Worm (Caenorhabditis elegans) whole organism, L4/young adult: ENCODE data around the gene dcap-1.
A peak's percentile ranks its signal among the peaks of the same experiment; 100 is the strongest.
"Not testable (repeated sequence)": the region's sequence is repeated elsewhere in the genome, so short reads cannot be mapped to it uniquely, and the experiment has no call there.

Experiments
- W03F9.2 ChIP-seq: fragments of 150-350 bp; optimal IDR thresholded peaks from 2 replicates; lab custom pipeline; 2014; ENCODE audit warnings: missing biosample characterization, missing genetic modification characterization
- dao-5 ChIP-seq: sonication (generic microtip); optimal IDR thresholded peaks from 2 replicates; lab custom pipeline; 2016; ENCODE audit warnings: missing genotype, missing genetic modification characterization, moderate library complexity, missing compliant biosample characterization
- him-1 ChIP-seq: sonication (generic microtip); optimal IDR thresholded peaks from 2 replicates; lab custom pipeline; 2016; ENCODE audit warnings: missing genotype, missing genetic modification reagents, missing genetic modification characterization, missing compliant biosample characterization

The dcap-1 gene

ce11 chrIV:1056263-1056942, 1.8 kb upstream of the dcap-1 start, which contains the start of the genes Y55F3AM.13 and mrps-25:
Y55F3AM.13 (minus strand) TSS chrIV:1056313.
mrps-25 (plus strand) TSS chrIV:1056892.
- TF ChIP-seq W03F9.2 (tag; lab: Kevin White, UChicago) (no peak), him-1 (tag; lab: Kevin White, UChicago) (no peak), dao-5 (tag; lab: Kevin White, UChicago) (no peak)

ce11 chrIV:1055734-1056133, 1.1 kb upstream of the dcap-1 start:
- TF ChIP-seq him-1 (tag; lab: Kevin White, UChicago) (no peak), W03F9.2 (tag; lab: Kevin White, UChicago) (no peak), dao-5 (tag; lab: Kevin White, UChicago) (no peak)

DNA sequence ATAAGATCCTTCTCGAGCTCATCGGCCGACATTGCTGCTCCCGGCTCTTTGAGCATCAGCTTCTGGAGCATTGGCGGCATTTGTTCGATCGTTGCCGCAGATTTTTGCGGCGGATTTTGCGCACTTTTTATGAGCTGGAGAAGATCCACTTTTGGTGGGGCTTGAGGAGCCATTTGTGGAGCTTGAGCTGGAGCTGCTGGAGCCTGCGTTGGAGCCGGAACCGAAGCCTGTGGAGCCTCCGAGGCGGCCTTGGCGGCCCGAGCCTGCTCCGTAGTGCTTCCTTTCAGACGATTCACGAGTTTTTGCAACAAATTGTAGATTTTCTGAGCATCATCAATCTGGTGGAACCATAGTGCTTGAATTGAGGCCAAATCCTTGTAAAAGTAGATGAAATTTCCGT, 605 bp downstream of the dcap-1 start:
- TF ChIP-seq him-1 (tag; lab: Kevin White, UChicago) = no peak

DNA sequence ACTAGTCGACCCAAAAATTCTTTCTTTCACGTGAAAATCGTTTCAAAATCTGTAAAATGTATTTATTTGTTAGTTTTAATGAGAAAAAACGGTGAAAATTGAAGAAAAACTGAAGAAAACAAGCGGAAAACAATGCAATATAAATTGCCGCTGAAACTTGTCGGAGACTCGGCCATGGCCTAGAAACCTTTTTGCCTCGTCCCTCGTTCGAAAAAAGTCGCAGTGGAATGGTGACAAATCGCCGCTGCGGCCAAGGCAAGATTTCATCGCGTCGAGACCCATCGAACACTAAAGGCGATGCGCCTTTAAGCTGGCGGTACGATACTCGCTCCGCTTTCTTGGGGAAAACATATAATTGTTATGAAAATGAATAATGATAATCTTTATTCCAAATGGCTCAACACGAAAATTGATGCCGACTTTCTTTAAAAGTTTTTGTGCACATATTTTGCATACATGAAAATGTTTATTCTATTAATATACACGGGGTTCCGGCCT, 2.9 kb downstream of the dcap-1 start, which contains the start of gene Y55F3AM.21:
Y55F3AM.21 (minus strand) TSS at position 51 of the 498 bp plus-strand sequence.
- TF ChIP-seq him-1, W03F9.2, dao-5 (tag; lab: Kevin White, UChicago): not testable (repeated sequence)

DNA sequence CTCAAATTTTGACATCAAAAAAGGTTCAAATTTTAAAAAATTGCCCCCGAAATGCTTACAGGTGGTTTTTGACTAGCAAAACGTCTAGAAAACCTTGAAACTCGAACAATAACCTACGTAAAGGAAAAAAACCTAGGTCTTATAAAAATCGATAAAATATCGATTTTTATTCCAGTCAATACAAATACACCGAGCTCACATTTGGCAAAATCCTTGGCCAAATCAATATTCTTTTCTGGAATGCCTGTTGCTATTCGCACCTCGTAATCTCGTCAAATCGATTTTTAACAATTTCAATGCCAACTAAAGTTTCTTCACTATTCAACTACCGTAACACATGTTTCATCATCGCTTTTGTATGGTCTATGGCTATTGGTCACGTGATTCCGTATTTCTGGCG, 7.6 kb downstream of the dcap-1 start:
- TF ChIP-seq him-1 (tag; lab: Kevin White, UChicago) (no peak), dao-5 (tag; lab: Kevin White, UChicago) (no peak), W03F9.2 (tag; lab: Kevin White, UChicago) (no peak)

- TF ChIP-seq W03F9.2 (tag; lab: Kevin White, UChicago) (no peak), him-1 (tag; lab: Kevin White, UChicago) (no peak), dao-5 (tag; lab: Kevin White, UChicago) (no peak)
These were observed 8.9 kb downstream of the dcap-1 start, which contains the start of gene srx-12 for ce11 chrIV:1045683-1046082. srx-12 (plus strand) TSS chrIV:1045983.

DNA sequence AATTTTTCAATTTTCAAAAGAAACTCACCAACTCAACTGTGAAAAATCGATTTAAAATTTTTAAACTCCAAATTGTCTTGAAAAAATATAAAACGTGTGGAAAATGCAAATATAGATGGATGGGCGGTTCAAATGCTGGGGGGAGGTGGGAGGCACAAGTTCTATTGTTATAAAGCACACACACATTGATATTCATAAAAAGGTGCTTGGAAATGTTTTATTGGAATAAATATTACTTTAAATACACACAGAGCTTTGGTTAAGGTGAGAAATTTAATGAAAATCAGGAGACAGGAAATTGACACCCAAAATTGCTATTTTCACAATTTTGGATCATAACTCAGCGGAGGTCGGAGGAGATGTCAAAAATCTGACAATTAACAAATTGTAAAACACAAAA, 10.3 kb downstream of the dcap-1 start, which contains the start of gene Y55F3AM.11:
Y55F3AM.11 (minus strand) TSS at position 101 of the 400 bp plus-strand sequence.
- no peak for TF ChIP-seq him-1 (tag; lab: Kevin White, UChicago)
- TF ChIP-seq W03F9.2 (tag; lab: Kevin White, UChicago) = no peak
- TF ChIP-seq dao-5 (tag; lab: Kevin White, UChicago) = no peak

DNA sequence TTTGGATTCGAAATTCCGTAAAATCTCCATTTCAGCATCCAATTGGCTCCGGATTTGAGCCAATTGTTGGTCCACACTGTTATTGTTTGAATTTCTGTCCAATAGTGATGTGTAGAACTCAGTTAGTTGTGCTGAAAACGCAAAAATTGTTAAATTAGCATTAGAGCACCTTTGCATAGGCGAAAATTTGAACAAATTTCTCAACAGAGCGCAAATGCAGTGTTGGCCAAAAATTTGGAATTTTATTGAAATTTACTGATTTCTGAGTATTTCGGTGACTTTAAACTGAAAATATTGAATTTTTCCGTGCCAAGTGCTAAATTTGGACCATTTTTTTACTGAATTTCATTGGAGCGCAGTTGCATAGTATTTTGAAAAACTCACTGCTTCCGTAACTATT, 14.1 kb downstream of the dcap-1 start:
- no peak for TF ChIP-seq him-1 (tag; lab: Kevin White, UChicago)
- no peak for TF ChIP-seq W03F9.2 (tag; lab: Kevin White, UChicago)
- TF ChIP-seq dao-5 (tag; lab: Kevin White, UChicago) = no peak

DNA sequence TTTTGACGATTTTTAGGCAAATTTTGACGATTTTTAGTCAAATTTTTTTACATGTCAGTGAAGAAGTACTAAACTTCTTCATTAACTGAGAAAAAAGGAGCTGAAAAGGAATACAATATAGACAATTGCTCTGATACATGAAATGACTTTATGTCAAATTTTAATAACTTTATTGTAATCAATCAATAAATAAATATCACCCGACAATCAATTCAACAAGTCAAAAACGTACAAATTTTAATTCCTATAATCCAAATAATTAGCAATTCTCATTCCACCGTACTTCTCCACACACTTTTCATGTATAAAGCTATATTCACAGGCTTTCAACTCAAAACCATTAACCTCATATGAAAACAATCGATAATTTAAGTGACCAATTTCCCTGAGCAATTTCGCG, 16.1 kb downstream of the dcap-1 start:
- TF ChIP-seq W03F9.2 (tag; lab: Kevin White, UChicago) (no peak), him-1 (tag; lab: Kevin White, UChicago) (no peak), dao-5 (tag; lab: Kevin White, UChicago) (no peak)

- TF ChIP-seq dao-5 (tag; lab: Kevin White, UChicago) (no peak), him-1 (tag; lab: Kevin White, UChicago) (no peak), W03F9.2 (tag; lab: Kevin White, UChicago) (peak; percentile 33)
These were observed 19.5 kb downstream of the dcap-1 start for ce11 chrIV:1035108-1035507.

ce11 chrIV:1029939-1030338, 24.7 kb downstream of the dcap-1 start, which contains the start of gene abhd-14:
abhd-14 (minus strand) TSS chrIV:1030039.
- TF ChIP-seq him-1 (tag; lab: Kevin White, UChicago) (no peak), dao-5 (tag; lab: Kevin White, UChicago) (no peak), W03F9.2 (tag; lab: Kevin White, UChicago) (no peak)

DNA sequence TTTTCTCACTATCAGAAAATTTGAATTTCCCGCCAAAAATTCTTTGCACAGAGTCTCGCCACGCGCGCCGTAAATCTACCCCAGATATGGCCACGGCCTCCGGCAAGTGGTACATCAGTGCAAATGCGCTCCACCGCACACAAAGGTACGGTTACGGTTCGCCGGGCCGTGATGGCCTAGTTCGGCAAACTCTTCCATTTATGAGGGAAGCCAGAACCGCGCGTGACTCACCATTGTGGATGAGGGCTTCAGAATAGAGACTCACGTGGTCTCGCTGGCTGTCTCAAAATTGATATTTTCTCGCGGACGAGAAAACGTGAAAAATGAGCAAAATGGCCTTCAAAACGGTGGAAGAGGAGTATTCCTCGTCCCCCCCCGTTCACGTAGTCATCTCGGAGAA, 34.8 kb downstream of the dcap-1 start:
- TF ChIP-seq W03F9.2 (tag; lab: Kevin White, UChicago) (no peak), dao-5 (tag; lab: Kevin White, UChicago) (no peak), him-1 (tag; lab: Kevin White, UChicago) (no peak)

- TF ChIP-seq dao-5 (tag; lab: Kevin White, UChicago) (no peak), W03F9.2 (tag; lab: Kevin White, UChicago) (no peak), him-1 (tag; lab: Kevin White, UChicago) (no peak)
These were observed 39.2 kb downstream of the dcap-1 start for ce11 chrIV:1015430-1015829.
